Fruit fly (Drosophila melanogaster): ENCODE data around the gene CG45067.

CG45067 gene

DNA sequence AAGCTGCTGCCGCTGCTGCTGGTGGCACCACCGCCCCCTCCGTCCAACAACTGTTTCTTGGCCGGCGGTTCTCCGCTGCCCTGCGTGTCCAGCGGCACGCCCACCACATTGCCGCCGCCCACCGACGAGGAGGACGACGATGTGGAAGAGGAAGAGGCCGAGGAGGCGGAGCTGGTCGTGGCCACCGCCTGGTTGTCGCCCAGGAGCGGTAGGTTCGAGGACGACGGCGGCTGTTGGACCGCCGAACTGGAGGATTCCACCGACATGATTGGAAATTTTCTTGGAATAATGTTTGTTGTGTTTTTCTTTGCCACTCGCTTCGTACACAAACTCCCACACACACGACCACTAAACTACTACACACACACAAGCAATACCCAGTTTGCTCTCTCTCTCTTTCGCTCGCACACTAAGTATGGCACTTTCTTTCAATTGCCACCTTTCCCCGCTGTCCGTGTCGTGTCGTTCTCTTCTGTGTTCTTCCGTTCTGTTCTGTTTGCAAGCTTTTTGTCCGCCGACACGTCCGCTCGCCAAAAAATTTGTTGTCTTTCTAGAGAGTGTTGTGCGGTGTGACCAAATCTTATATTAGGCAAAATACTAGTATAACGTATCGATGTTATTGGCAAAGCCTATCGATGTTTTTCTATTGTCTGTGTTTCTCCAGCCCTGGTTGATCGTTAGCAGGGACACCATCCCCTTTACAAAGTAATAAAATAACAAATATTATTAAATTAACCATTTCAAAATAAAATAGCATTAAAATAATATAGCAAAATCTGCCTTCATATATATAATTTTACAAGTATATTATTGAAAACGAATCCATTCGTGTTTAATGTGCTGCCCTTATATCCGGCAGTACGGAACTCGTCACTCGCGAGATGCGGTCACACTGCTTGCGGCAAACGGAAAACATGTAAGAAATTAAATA, 43.7 kb downstream of the CG45067 start, which contains the start of the genes CG32486 and PAN3 (continued):
- TF ChIP-seq cato (GFP tag; optimal IDR thresholded peaks at IDR 0.05; ENCODE audit: borderline replicate concordance) (no peak), Hsf (GFP tag; optimal IDR thresholded peaks at IDR 0.05) (peak; percentile 10), CG12942 (GFP tag; optimal IDR thresholded peaks at IDR 0.05) (peak; percentile 31), otp (GFP tag; IDR thresholded peaks at IDR 0.05) (peak; percentile 39; the same call in 1 of the 3 replicates), CG15514 (GFP tag; optimal IDR thresholded peaks at IDR 0.05) (peak; percentile 70), abd-A (tag; optimal IDR thresholded peaks at IDR 0.05) (peak; percentile 84), Camta (GFP tag; optimal IDR thresholded peaks at IDR 0.05) (peak; percentile 13), Dek (tag; optimal IDR thresholded peaks at IDR 0.05) (peak; percentile 70), ab (GFP tag; optimal IDR thresholded peaks at IDR 0.05) (peak; percentile 81), gsb (GFP tag; IDR thresholded peaks at IDR 0.05) (peak; percentile 38), CG14014 (GFP tag; IDR thresholded peaks at IDR 0.05) (no peak), CG9727 (GFP tag; optimal IDR thresholded peaks at IDR 0.05) (peak; percentile 58), CG34376 (GFP tag; optimal IDR thresholded peaks at IDR 0.05) (peak; percentile 82), CG10274 (GFP tag; optimal IDR thresholded peaks at IDR 0.05) (no peak), gsb-n (tag; optimal IDR thresholded peaks at IDR 0.05) (peak; percentile 38), TFAM (GFP tag; optimal IDR thresholded peaks at IDR 0.05) (no peak), jumu (GFP tag; optimal IDR thresholded peaks at IDR 0.05) (no peak), bbx (GFP tag; IDR thresholded peaks at IDR 0.05; ENCODE audit: partially characterized antibody) (peak; percentile 84), CG7372 (GFP tag; IDR thresholded peaks at IDR 0.05) (no peak), H2.0 (GFP tag; IDR thresholded peaks at IDR 0.05) (0 out of 2 replicates have a peak, but pooled peaks have one; percentile 18), knrl (GFP tag; IDR thresholded peaks at IDR 0.05; ENCODE audit: partially characterized antibody) (peak; percentile 86), Dref (GFP tag; IDR thresholded peaks at IDR 0.05) (peak; percentile 95), vfl (GFP tag; optimal IDR thresholded peaks at IDR 0.05) (peak; percentile 57), Ravus (GFP tag; IDR thresholded peaks at IDR 0.05) (no peak), insv (GFP tag; optimal IDR thresholded peaks at IDR 0.05) (peak in 1 of 2 experiments; percentile 59), lab (GFP tag; optimal IDR thresholded peaks at IDR 0.05) (peak; percentile 80), nau (GFP tag; optimal IDR thresholded peaks at IDR 0.05) (peak; percentile 36), CG13424 (tag; optimal IDR thresholded peaks at IDR 0.05) (peak; percentile 43), CG42726 (GFP tag; IDR thresholded peaks at IDR 0.05; ENCODE audit: partially characterized antibody) (peak; percentile 86), pita (GFP tag; optimal IDR thresholded peaks at IDR 0.05) (peak; percentile 76), CG17912 (GFP tag; optimal IDR thresholded peaks at IDR 0.05) (peak; percentile 31), CG17802 (tag; optimal IDR thresholded peaks at IDR 0.05) (no peak), prd (optimal IDR thresholded peaks at IDR 0.05) (no peak), prd (GFP tag; IDR thresholded peaks at IDR 0.05) (peak; percentile 21; the same call in 1 of the 3 replicates), scrt (GFP tag; optimal IDR thresholded peaks at IDR 0.05) (peak; percentile 67), Fer2 (tag; optimal IDR thresholded peaks at IDR 0.05) (no peak), CG17361 (GFP tag; IDR thresholded peaks at IDR 0.05) (peak; percentile 43; the same call in 2 of the 3 replicates), ara (GFP tag; IDR thresholded peaks at IDR 0.05) (no peak), Hey (tag; optimal IDR thresholded peaks at IDR 0.05) (peak; percentile 47), crol (GFP tag; IDR thresholded peaks at IDR 0.05) (peak; percentile 97), phol (tag; optimal IDR thresholded peaks at IDR 0.05) (peak; percentile 75), bsh (GFP tag; optimal IDR thresholded peaks at IDR 0.05) (peak in 1 of 2 experiments; percentile 14), CG14710 (tag; optimal IDR thresholded peaks at IDR 0.05) (peak; percentile 90), tgo (GFP tag; IDR thresholded peaks at IDR 0.05) (no peak), CG17186 (GFP tag; optimal IDR thresholded peaks at IDR 0.05) (peak; percentile 51), CG8359 (GFP tag; optimal IDR thresholded peaks at IDR 0.05; ENCODE audit: borderline replicate concordance) (no peak), dati (GFP tag; IDR thresholded peaks at IDR 0.05) (no peak), wdn (GFP tag; IDR thresholded peaks at IDR 0.05) (no peak)

Data from whole organism, embryonic.